Fruit fly (Drosophila melanogaster) Kc167 (cell line): ENCODE data around the gene tll.

Source experiments
- Sin3A ChIP-seq: fragments of >200 bp; optimal IDR thresholded peaks from 2 replicates; lab custom pipeline; 2018; ENCODE audit warnings: missing external identifiers
- h ChIP-seq: fragments of >200 bp; optimal IDR thresholded peaks from 3 replicates; lab custom pipeline; 2018; ENCODE audit warnings: missing external identifiers

DNA sequence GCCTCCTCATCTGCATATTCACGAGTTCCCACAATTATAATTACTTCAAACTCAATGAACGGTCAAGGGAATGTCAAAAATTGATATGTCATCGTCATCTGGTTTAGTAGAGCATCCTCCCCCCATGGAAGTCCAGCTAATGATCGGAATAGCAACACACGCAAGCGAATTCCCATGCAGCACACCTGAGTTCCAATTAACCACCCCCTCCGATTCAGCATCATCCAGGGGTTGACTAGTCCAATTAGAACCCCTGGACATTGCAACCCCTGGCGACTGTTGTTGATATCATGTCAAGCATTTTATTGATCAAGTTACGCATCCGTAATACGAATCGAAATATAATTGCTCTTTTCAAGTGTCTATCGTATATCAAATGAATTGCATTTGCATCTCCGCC lies 1.7 kb upstream of the tll start:
- TF ChIP-seq Sin3A (no peak), h (no peak)
